Worm (Caenorhabditis elegans) whole organism, L2 larva: ENCODE results near the gene col-88.
A peak's percentile ranks its signal among the peaks of the same experiment; 100 is the strongest.

Experiments
- ZK546.5 ChIP-seq: sonication (generic microtip); optimal IDR thresholded peaks from 2 replicates; lab custom pipeline; 2017; ENCODE audit warnings: missing biosample characterization, missing genetic modification characterization
- alr-1 ChIP-seq: fragments of 150-350 bp; optimal IDR thresholded peaks from 2 replicates; lab custom pipeline; 2014; ENCODE audit warnings: missing biosample characterization, missing genetic modification characterization
- aly-2 ChIP-seq: fragments of 150-350 bp; optimal IDR thresholded peaks from 2 replicates; lab custom pipeline; 2014; ENCODE audit warnings: missing biosample characterization, missing genetic modification characterization
- ama-1 ChIP-seq: fragments of 150-350 bp; optimal IDR thresholded peaks from 2 replicates; lab custom pipeline; 2018; ENCODE audit warnings: inconsistent platforms
- blmp-1 ChIP-seq: sonication (generic microtip); optimal IDR thresholded peaks from 2 replicates; lab custom pipeline; 2017; ENCODE audit warnings: missing genetic modification characterization, mild to moderate bottlenecking, missing compliant biosample characterization, antibody characterized with exemption, moderate library complexity; ENCODE audit not compliant: insufficient read depth
- ceh-16 ChIP-seq: fragments of 150-350 bp; optimal IDR thresholded peaks from 2 replicates; lab custom pipeline; 2014; ENCODE audit warnings: missing biosample characterization, missing genetic modification characterization
- ceh-82 ChIP-seq: fragments of 150-350 bp; optimal IDR thresholded peaks from 2 replicates; lab custom pipeline; 2014; ENCODE audit warnings: missing biosample characterization, missing genetic modification characterization
- crh-2 ChIP-seq: sonication (generic microtip); optimal IDR thresholded peaks from 2 replicates; lab custom pipeline; 2017; ENCODE audit warnings: missing biosample characterization, missing genetic modification characterization
- dmd-4 ChIP-seq: sonication (generic microtip); optimal IDR thresholded peaks from 2 replicates; lab custom pipeline; 2017; ENCODE audit warnings: missing biosample characterization, missing genetic modification characterization
- egl-27 ChIP-seq: sonication (generic microtip); optimal IDR thresholded peaks from 3 replicates; lab custom pipeline; 2017; ENCODE audit warnings: missing biosample characterization, missing genetic modification reagents, missing genetic modification characterization
- elt-3 ChIP-seq: sonication (generic microtip); optimal IDR thresholded peaks from 2 replicates; lab custom pipeline; 2017; ENCODE audit warnings: missing biosample characterization, missing genetic modification characterization
- fos-1 ChIP-seq: fragments of 150-350 bp; optimal IDR thresholded peaks from 2 replicates; lab custom pipeline; 2014; ENCODE audit warnings: missing biosample characterization, missing genetic modification characterization
- gmeb-1 ChIP-seq: fragments of 150-350 bp; optimal IDR thresholded peaks from 2 replicates; lab custom pipeline; 2014; ENCODE audit warnings: missing biosample characterization, missing genetic modification characterization
- lin-11 ChIP-seq: fragments of 150-350 bp; sonication (generic microtip); optimal IDR thresholded peaks from 2 replicates; lab custom pipeline; 2014; ENCODE audit warnings: missing biosample characterization, missing genetic modification characterization, inconsistent platforms, mixed read lengths
- lin-39 ChIP-seq: fragments of 150-350 bp; optimal IDR thresholded peaks from 2 replicates; lab custom pipeline; 2014; ENCODE audit warnings: missing biosample characterization, missing genetic modification reagents, missing genetic modification characterization
- lsy-2 ChIP-seq, 2 experiments: fragments of 150-350 bp in 1 of 2; sonication (generic microtip) in 1 of 2; optimal IDR thresholded peaks; 2 replicates each; lab custom pipeline; 2014 to 2017; ENCODE audit warnings: missing biosample characterization in 2 of 2, missing genetic modification characterization in 2 of 2
- mab-5 ChIP-seq: fragments of 150-350 bp; optimal IDR thresholded peaks from 2 replicates; lab custom pipeline; 2014; ENCODE audit warnings: missing biosample characterization, missing genetic modification characterization
- mbf-1 ChIP-seq: sonication (generic microtip); optimal IDR thresholded peaks from 2 replicates; lab custom pipeline; 2017; ENCODE audit warnings: missing biosample characterization, missing genetic modification characterization
- nhr-12 ChIP-seq: fragments of 150-350 bp; optimal IDR thresholded peaks from 2 replicates; lab custom pipeline; 2014; ENCODE audit warnings: missing biosample characterization, missing genetic modification characterization
- nhr-129 ChIP-seq: fragments of 150-350 bp; optimal IDR thresholded peaks from 2 replicates; lab custom pipeline; 2014; ENCODE audit warnings: missing biosample characterization, missing genetic modification characterization
- nhr-23 ChIP-seq: fragments of 150-350 bp; optimal IDR thresholded peaks from 2 replicates; lab custom pipeline; 2014; ENCODE audit warnings: missing biosample characterization, missing genetic modification reagents, missing genetic modification characterization
- nhr-25 ChIP-seq: fragments of 150-350 bp; sonication (generic microtip); optimal IDR thresholded peaks from 3 replicates; lab custom pipeline; 2014; ENCODE audit warnings: missing biosample characterization, missing genetic modification characterization
- nhr-6 ChIP-seq: fragments of 150-350 bp; optimal IDR thresholded peaks from 2 replicates; lab custom pipeline; 2014; ENCODE audit warnings: missing biosample characterization, missing genetic modification characterization
- nhr-77 ChIP-seq: fragments of 150-350 bp; optimal IDR thresholded peaks from 2 replicates; lab custom pipeline; 2014; ENCODE audit warnings: missing biosample characterization, missing genetic modification characterization
- peb-1 ChIP-seq: fragments of 150-350 bp; optimal IDR thresholded peaks from 2 replicates; lab custom pipeline; 2014; ENCODE audit warnings: missing biosample characterization, missing genetic modification characterization
- skn-1 ChIP-seq: sonication (generic microtip); optimal IDR thresholded peaks from 2 replicates; lab custom pipeline; 2017; ENCODE audit warnings: missing biosample characterization, missing genetic modification characterization
- sma-3 ChIP-seq: sonication (generic microtip); optimal IDR thresholded peaks from 2 replicates; lab custom pipeline; 2016; ENCODE audit warnings: missing genetic modification reagents, missing genetic modification characterization, missing compliant biosample characterization
- sma-9 ChIP-seq, 2 experiments: fragments of 150-350 bp in 1 of 2; sonication (generic microtip) in 1 of 2; optimal IDR thresholded peaks; 2 replicates each; lab custom pipeline; 2014 to 2016; ENCODE audit warnings: missing genetic modification characterization in 2 of 2, mild to moderate bottlenecking in 1 of 2, missing biosample characterization in 1 of 2, missing compliant biosample characterization in 1 of 2, missing genetic modification reagents in 1 of 2, moderate library complexity in 1 of 2
- unc-39 ChIP-seq: fragments of 150-350 bp; optimal IDR thresholded peaks from 2 replicates; lab custom pipeline; 2014; ENCODE audit warnings: missing biosample characterization, missing genetic modification characterization
- ztf-1 ChIP-seq: fragments of 200-800 bp; sonication (Bioruptor generic); conservative IDR thresholded peaks from 2 replicates; pipeline ENCODE4 v1.3.6; 2022; ENCODE audit warnings: missing genetic modification characterization, missing compliant biosample characterization
- ztf-4 ChIP-seq: fragments of 150-350 bp; optimal IDR thresholded peaks from 2 replicates; lab custom pipeline; 2014; ENCODE audit warnings: missing biosample characterization, missing genetic modification characterization

Gene col-88

ce11 chrIII:40580-41113, at the start of gene col-88:
col-88 (plus strand) TSS chrIII:41063.
- TF ChIP-seq lsy-2 (tag; optimal IDR thresholded peaks at IDR 0.05; lab: Kevin White, UChicago) (no peak), dmd-4 (tag; lab: Kevin White, UChicago) (no peak), blmp-1 (tag; lab: Kevin White, UChicago) (peak; percentile 3), nhr-129 (tag; lab: Kevin White, UChicago) (no peak), ztf-4 (no peak)
- TF ChIP-seq, all 48 proteins: peak for 1

ce11 chrIII:2919-3371, 37.9 kb upstream of the col-88 start, which contains the start of the genes fbxa-6, cTel54X.2 and npr-30:
fbxa-6 (minus strand) TSS chrIII:3097.
cTel54X.2 (plus strand) TSS chrIII:3278.
npr-30 (plus strand) TSS chrIII:3321.
- TF ChIP-seq fos-1 (peak; percentile 49), skn-1 (tag; lab: Kevin White, UChicago) (no peak), sma-3 (GFP tag; lab: Kevin White, UChicago) (no peak)

ce11 chrIII:14175-14574, 26.7 kb upstream of the col-88 start:
- TF ChIP-seq elt-3 (tag; lab: Kevin White, UChicago) (no peak), blmp-1 (tag; lab: Kevin White, UChicago) (no peak), nhr-77 (tag; lab: Kevin White, UChicago) (no peak), lsy-2 (tag; optimal IDR thresholded peaks at IDR 0.05; lab: Kevin White, UChicago) (no peak), ama-1 (lab: Kevin White, UChicago) (no peak), alr-1 (tag; lab: Kevin White, UChicago) (no peak), mab-5 (no peak), ZK546.5 (tag; lab: Kevin White, UChicago) (no peak), ztf-4 (no peak), mbf-1 (no peak), egl-27 (tag; lab: Kevin White, UChicago) (no peak), lin-11 (tag; lab: Kevin White, UChicago) (no peak), aly-2 (no peak), nhr-6 (no peak), ceh-16 (tag; lab: Kevin White, UChicago) (no peak), peb-1 (tag; lab: Kevin White, UChicago) (no peak), nhr-129 (tag; lab: Kevin White, UChicago) (no peak), gmeb-1 (tag; lab: Kevin White, UChicago) (no peak), unc-39 (no peak)

ce11 chrIII:14671-15070, 26.2 kb upstream of the col-88 start, which contains the start of gene nhr-80:
nhr-80 (minus strand) TSS chrIII:14869.
- TF ChIP-seq ztf-1 = no peak
- peak; percentile 32 for TF ChIP-seq sma-3 (GFP tag; lab: Kevin White, UChicago)
- TF ChIP-seq fos-1 = peak; percentile 78
- no peak for TF ChIP-seq ceh-82
- TF ChIP-seq lin-39 (tag; lab: Kevin White, UChicago) = no peak
- peak; percentile 67 for TF ChIP-seq crh-2 (tag; lab: Kevin White, UChicago)
- peak; percentile 63 for TF ChIP-seq sma-9 (GFP tag; optimal IDR thresholded peaks at IDR 0.05; lab: Kevin White, UChicago)
- no peak for TF ChIP-seq sma-9 (tag; optimal IDR thresholded peaks at IDR 0.05; lab: Kevin White, UChicago)
- TF ChIP-seq, all 48 proteins: peak for 4

ce11 chrIII:15224-15822, 25.5 kb upstream of the col-88 start, which contains the start of gene H10E21.1:
H10E21.1 (plus strand) TSS chrIII:15772.
- peak; percentile 60 for TF ChIP-seq crh-2 (tag; lab: Kevin White, UChicago)
- TF ChIP-seq nhr-23 = no peak
- peak; percentile 59 for TF ChIP-seq nhr-25
- peak; percentile 17 for TF ChIP-seq sma-9 (GFP tag; optimal IDR thresholded peaks at IDR 0.05; lab: Kevin White, UChicago)
- TF ChIP-seq sma-9 (tag; optimal IDR thresholded peaks at IDR 0.05; lab: Kevin White, UChicago) = no peak
- no peak for TF ChIP-seq lsy-2 (tag; optimal IDR thresholded peaks at IDR 0.05; lab: Kevin White, UChicago)
- TF ChIP-seq fos-1 = peak; percentile 95
- TF ChIP-seq sma-3 (GFP tag; lab: Kevin White, UChicago) = peak; percentile 31
- peak; percentile 50 for TF ChIP-seq gmeb-1 (tag; lab: Kevin White, UChicago)
- no peak for TF ChIP-seq nhr-12
